Worm (Caenorhabditis elegans): Measurements from ENCODE around the gene tut-1.

DNA sequence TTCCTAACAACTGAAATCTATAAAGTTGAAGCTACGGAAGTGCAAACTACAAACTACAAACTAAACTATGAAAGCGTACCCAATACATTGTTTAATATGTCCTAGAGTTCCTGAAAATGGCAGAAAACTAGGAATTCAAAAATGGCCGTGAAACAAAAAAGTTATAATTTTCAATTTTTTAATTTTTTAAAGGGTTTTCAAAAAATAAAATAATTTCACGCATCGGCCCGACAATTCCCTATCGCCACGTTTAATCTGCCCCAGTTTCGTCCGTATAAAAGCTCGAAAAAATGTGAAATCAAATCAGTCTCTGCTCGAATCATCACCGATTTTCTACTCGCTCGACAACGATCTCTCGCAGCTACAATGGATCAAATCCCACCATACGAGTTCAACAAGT lies 37.2 kb upstream of the tut-1 start, which contains the start of gene Y38C1AA.7:
- no peak for TF ChIP-seq cog-1 (tag; optimal IDR thresholded peaks at IDR 0.05)
- TF ChIP-seq ztf-29 (GFP tag; IDR thresholded peaks at IDR 0.05): no peak
